Worm (Caenorhabditis elegans): ENCODE results near the gene col-84.

col-84 gene

DNA sequence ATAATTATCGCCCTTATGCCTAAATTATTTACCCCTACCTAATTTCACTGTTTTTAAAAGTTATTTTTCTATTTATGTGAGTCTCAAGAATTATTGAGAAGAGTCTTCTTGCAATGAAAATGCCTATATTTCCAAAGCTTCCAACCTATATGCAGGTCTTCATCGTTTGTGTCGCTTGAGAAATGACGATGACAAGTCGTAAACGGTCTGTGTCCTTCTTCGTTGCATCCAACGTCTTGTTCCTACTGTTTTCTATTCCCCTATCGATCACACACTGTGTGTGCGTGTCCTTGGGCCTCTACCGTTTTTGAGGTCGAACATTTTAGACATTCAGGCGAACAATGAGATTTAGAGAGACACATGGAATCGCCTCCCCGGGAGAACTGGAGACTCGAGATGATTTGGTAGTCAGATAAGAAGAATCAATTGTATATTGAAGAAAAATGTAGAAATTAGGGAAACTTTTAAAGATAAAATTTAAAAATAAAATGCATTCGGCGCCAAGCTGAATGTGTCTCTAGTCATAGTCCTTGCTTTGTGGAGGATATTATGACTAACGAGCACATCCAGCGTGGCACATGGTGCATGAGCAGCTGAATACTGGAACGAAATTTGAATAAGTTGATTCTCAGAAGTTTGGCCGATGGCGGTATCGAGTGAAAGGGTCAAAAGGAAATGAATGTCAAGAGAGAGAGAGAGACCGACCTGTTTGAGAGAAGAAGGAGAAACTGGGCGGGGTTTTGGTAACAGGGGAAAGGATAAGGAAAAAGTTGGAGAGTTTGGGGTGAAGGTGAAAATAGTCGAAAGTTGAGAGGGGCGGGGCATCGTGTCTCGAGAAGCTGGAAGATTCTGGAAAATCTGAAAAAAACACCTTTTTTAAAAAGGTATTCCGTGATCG lies 12.4 kb downstream of the col-84 start (continued):
- TF ChIP-seq mel-28 (tag; optimal IDR thresholded peaks at IDR 0.05; ENCODE audit: borderline replicate concordance) (no peak), ccch-3 (GFP tag; optimal IDR thresholded peaks at IDR 0.05) (no peak), T26A5.8 (tag; optimal IDR thresholded peaks at IDR 0.05) (peak; percentile 75), F10E7.11 (tag; optimal IDR thresholded peaks at IDR 0.05) (peak; percentile 80), ztf-25 (GFP tag; IDR thresholded peaks at IDR 0.05) (no peak; the same call in 1 of the 2 replicates), ceh-40 (GFP tag; IDR thresholded peaks at IDR 0.05) (peak; percentile 27; the same call in 1 of the 2 replicates), unc-62 (GFP tag; optimal IDR thresholded peaks at IDR 0.05) (no peak), efl-1 (GFP tag; optimal IDR thresholded peaks at IDR 0.05) (peak; percentile 44), unc-130 (GFP tag; optimal IDR thresholded peaks at IDR 0.05) (peak; percentile 84), hmg-1.2 (GFP tag; IDR thresholded peaks at IDR 0.05) (peak; percentile 42; the same call in 1 of the 2 replicates), B0019.2 (GFP tag; conservative IDR thresholded peaks at IDR 0.05) (no peak), ceh-58 (GFP tag; IDR thresholded peaks at IDR 0.05) (0 out of 2 replicates have a peak, but pooled peaks have one; percentile 33), F23B12.7 (tag; optimal IDR thresholded peaks at IDR 0.05; ENCODE audit: insufficient read depth) (no peak), snpc-1.1 (tag; optimal IDR thresholded peaks at IDR 0.05; ENCODE audit: insufficient read depth) (no peak), nfyb-1 (GFP tag; IDR thresholded peaks at IDR 0.05) (peak; percentile 85), rec-8 (tag; optimal IDR thresholded peaks at IDR 0.05) (peak in 1 of 2 experiments; percentile 53), repo-1 (tag; optimal IDR thresholded peaks at IDR 0.05) (peak; percentile 21), ZK185.1 (tag; optimal IDR thresholded peaks at IDR 0.05; ENCODE audit: poor library complexity, severe bottlenecking) (no peak), egl-18 (GFP tag; IDR thresholded peaks at IDR 0.05) (0 out of 2 replicates have a peak, but pooled peaks have one; percentile 18), F49E8.2 (tag; optimal IDR thresholded peaks at IDR 0.05; ENCODE audit: insufficient read depth) (peak; percentile 81), die-1 (tag; optimal IDR thresholded peaks at IDR 0.05) (peak; percentile 50), nfya-2 (GFP tag; IDR thresholded peaks at IDR 0.05) (peak; percentile 91), madf-3 (GFP tag; IDR thresholded peaks at IDR 0.05) (peak; percentile 77; the same call in 1 of the 2 replicates), dpl-1 (GFP tag; optimal IDR thresholded peaks at IDR 0.05) (no peak), B0261.1 (tag; optimal IDR thresholded peaks at IDR 0.05) (no peak), sdz-38 (tag; optimal IDR thresholded peaks at IDR 0.05) (no peak), K11D2.4 (GFP tag; IDR thresholded peaks at IDR 0.05) (0 out of 2 replicates have a peak, but pooled peaks have one; percentile 31), gei-17 (GFP tag; optimal IDR thresholded peaks at IDR 0.05) (no peak), egl-44 (GFP tag; IDR thresholded peaks at IDR 0.05) (0 out of 2 replicates have a peak, but pooled peaks have one; percentile 25), hsf-1 (GFP tag; IDR thresholded peaks at IDR 0.05) (peak; percentile 78), mcd-1 (GFP tag; IDR thresholded peaks at IDR 0.05) (peak; percentile 21; the same call in 1 of the 2 replicates), cebp-1 (GFP tag; IDR thresholded peaks at IDR 0.05) (no peak), cebp-1 (tag; optimal IDR thresholded peaks at IDR 0.05) (peak; percentile 64), chd-7 (tag; optimal IDR thresholded peaks at IDR 0.05) (peak; percentile 77), lin-35 (GFP tag; optimal IDR thresholded peaks at IDR 0.05) (peak in 1 of 3 experiments; percentile 58), F52B5.7 (tag; optimal IDR thresholded peaks at IDR 0.05) (peak; percentile 88), pbrm-1 (GFP tag; IDR thresholded peaks at IDR 0.05) (peak; percentile 55; the same call in 1 of the 2 replicates), Y56A3A.18 (GFP tag; IDR thresholded peaks at IDR 0.05) (0 out of 2 replicates have a peak, but pooled peaks have one; percentile 44), let-607 (tag; optimal IDR thresholded peaks at IDR 0.05) (no peak), aptf-3 (GFP tag; IDR thresholded peaks at IDR 0.05) (0 out of 2 replicates have a peak, but pooled peaks have one; percentile 86), let-526 (GFP tag; IDR thresholded peaks at IDR 0.05) (no peak), K12H6.12 (tag; optimal IDR thresholded peaks at IDR 0.05) (no peak), lag-1 (GFP tag; IDR thresholded peaks at IDR 0.05) (no peak), Y53G8AR.9 (GFP tag; conservative IDR thresholded peaks at IDR 0.05) (peak; percentile 89), C17E4.6 (GFP tag; IDR thresholded peaks at IDR 0.05) (peak; percentile 77)
